Worm (Caenorhabditis elegans): ENCODE data around the gene F38B2.3.

DNA sequence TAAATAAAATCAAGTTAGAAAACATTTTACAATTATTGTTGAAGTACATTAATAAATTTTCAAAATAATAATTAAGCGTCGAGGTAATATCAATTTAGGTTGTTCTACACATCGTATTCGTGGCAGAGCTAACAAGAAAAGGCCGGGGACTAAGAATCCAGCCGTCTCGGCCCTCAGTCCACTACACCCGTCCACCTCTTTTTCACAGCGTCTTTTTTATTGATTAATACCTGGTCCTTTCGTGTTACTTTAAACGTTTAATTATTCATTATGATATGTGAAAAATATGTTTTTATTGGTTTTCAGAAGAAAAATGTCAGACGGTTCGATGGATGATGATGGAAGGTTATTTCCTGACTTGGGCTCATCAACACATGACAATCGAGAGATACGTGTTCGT, 20.9 kb upstream of the F38B2.3 start, which contains the start of gene vhl-1:
- no peak for TF ChIP-seq ceh-2 (tag; optimal IDR thresholded peaks at IDR 0.05)
- no peak for TF ChIP-seq unc-3 (GFP tag; conservative IDR thresholded peaks at IDR 0.05)
- TF ChIP-seq unc-3 (tag; optimal IDR thresholded peaks at IDR 0.05): no peak
- TF ChIP-seq sdc-2 (tag; optimal IDR thresholded peaks at IDR 0.05): no peak
- no peak for TF ChIP-seq lim-6 (tag; optimal IDR thresholded peaks at IDR 0.05)
- no peak for TF ChIP-seq pros-1 (tag; optimal IDR thresholded peaks at IDR 0.05)

Measured in whole organism, late embryonic.